Worm (Caenorhabditis elegans) whole organism, midembryonic: ENCODE measurements around the gene F41G3.18.

ENCODE experiments used
- T22C8.4 ChIP-seq: fragments of 200-800 bp; sonication (Bioruptor generic); IDR thresholded peaks from 2 replicates; pipeline ENCODE4 v1.3.6; 2022; ENCODE audit warnings: missing genetic modification characterization, missing compliant biosample characterization
- cog-1 ChIP-seq: sonication (generic microtip); optimal IDR thresholded peaks from 2 replicates; lab custom pipeline; 2016; ENCODE audit warnings: missing genetic modification characterization, missing compliant biosample characterization
- ztf-23 ChIP-seq: fragments of 200-800 bp; sonication (Bioruptor generic); IDR thresholded peaks from 2 replicates; pipeline ENCODE4 v1.3.6; 2022; ENCODE audit warnings: missing genetic modification reagents, missing genetic modification characterization, missing compliant biosample characterization
- ztf-29 ChIP-seq: fragments of 200-800 bp; sonication (Bioruptor generic); IDR thresholded peaks from 2 replicates; pipeline ENCODE4 v1.3.6; 2022; ENCODE audit warnings: missing genetic modification reagents, missing genetic modification characterization, missing compliant biosample characterization

DNA sequence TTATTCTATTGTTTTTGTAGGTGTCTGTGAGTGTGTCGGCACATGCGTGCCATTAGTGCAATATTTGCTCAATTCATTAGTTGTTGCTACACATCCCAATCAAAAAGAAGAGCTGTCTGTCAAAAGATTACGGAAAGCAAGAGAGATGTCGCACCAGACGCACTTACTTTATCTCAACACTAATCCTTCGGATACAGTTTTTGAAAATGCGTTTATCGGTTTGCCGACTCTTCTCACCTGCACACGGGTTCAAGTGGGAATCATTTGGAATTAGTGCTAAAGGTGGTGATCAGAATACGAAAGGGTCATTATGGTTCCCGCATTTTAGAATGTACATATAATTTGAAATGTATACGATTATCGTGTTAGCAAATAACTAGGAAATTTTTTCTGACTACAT is 33.1 kb downstream of the F41G3.18 start:
- TF ChIP-seq T22C8.4 (GFP tag; lab: Robert Waterston, UW) (no peak), ztf-23 (GFP tag; lab: Robert Waterston, UW) (no peak), cog-1 (tag; lab: Kevin White, UChicago) (no peak), ztf-29 (GFP tag; lab: Robert Waterston, UW) (no peak)
